Worm (Caenorhabditis elegans) whole organism, L3 larva: ENCODE results near the gene K01A11.1.
A peak's percentile ranks its signal among the peaks of the same experiment; 100 is the strongest.

Experiments used
- ama-1 ChIP-seq: fragments of 150-350 bp; optimal IDR thresholded peaks from 2 replicates; lab custom pipeline; 2018
- ceh-28 ChIP-seq: fragments of 150-350 bp; optimal IDR thresholded peaks from 2 replicates; lab custom pipeline; 2014; ENCODE audit warnings: missing biosample characterization, missing genetic modification reagents, missing genetic modification characterization
- ceh-82 ChIP-seq: fragments of 150-350 bp; optimal IDR thresholded peaks from 2 replicates; lab custom pipeline; 2014; ENCODE audit warnings: missing biosample characterization, missing genetic modification characterization
- ceh-9 ChIP-seq: sonication (generic microtip); optimal IDR thresholded peaks from 2 replicates; lab custom pipeline; 2018; ENCODE audit warnings: missing biosample characterization, missing genetic modification characterization
- egl-27 ChIP-seq: sonication (generic microtip); optimal IDR thresholded peaks from 4 replicates; lab custom pipeline; 2017; ENCODE audit warnings: missing biosample characterization, missing genetic modification reagents, missing genetic modification characterization
- elt-2 ChIP-seq: sonication (generic microtip); optimal IDR thresholded peaks from 2 replicates; lab custom pipeline; 2016; ENCODE audit warnings: missing genetic modification reagents, mild to moderate bottlenecking, missing genetic modification characterization, missing compliant biosample characterization
- elt-3 ChIP-seq, 3 experiments: fragments of 150-350 bp in 1 of 3; sonication (generic microtip) in 2 of 3; optimal IDR thresholded peaks; 2 replicates in 2 of 3; 4 replicates in 1 of 3; lab custom pipeline; 2014 to 2017; ENCODE audit warnings: missing biosample characterization in 3 of 3, missing genetic modification characterization in 3 of 3
- eor-1 ChIP-seq, 2 experiments: fragments of 150-350 bp; optimal IDR thresholded peaks; 2 replicates each; lab custom pipeline; 2014 to 2018; ENCODE audit warnings: missing biosample characterization in 2 of 2, missing genetic modification characterization in 2 of 2
- fkh-10 ChIP-seq: sonication (generic microtip); optimal IDR thresholded peaks from 2 replicates; lab custom pipeline; 2017; ENCODE audit warnings: missing biosample characterization, missing genetic modification reagents, missing genetic modification characterization
- fkh-2 ChIP-seq: fragments of 150-350 bp; optimal IDR thresholded peaks from 2 replicates; lab custom pipeline; 2014; ENCODE audit warnings: missing biosample characterization, missing genetic modification reagents, missing genetic modification characterization
- fos-1 ChIP-seq: fragments of 150-350 bp; optimal IDR thresholded peaks from 2 replicates; lab custom pipeline; 2014; ENCODE audit warnings: missing biosample characterization, missing genetic modification characterization
- hmg-11 ChIP-seq: sonication (generic microtip); optimal IDR thresholded peaks from 2 replicates; lab custom pipeline; 2016; ENCODE audit warnings: missing genetic modification characterization, missing compliant biosample characterization
- jun-1 ChIP-seq: fragments of 150-350 bp; optimal IDR thresholded peaks from 2 replicates; lab custom pipeline; 2014; ENCODE audit warnings: missing biosample characterization, missing genetic modification reagents, missing genetic modification characterization
- lin-15B ChIP-seq: fragments of 150-350 bp; optimal IDR thresholded peaks from 2 replicates; lab custom pipeline; 2014; ENCODE audit warnings: missing biosample characterization, missing genetic modification characterization
- lin-39 ChIP-seq: fragments of 150-350 bp; optimal IDR thresholded peaks from 2 replicates; lab custom pipeline; 2018; ENCODE audit warnings: missing biosample characterization, missing genetic modification reagents, missing genetic modification characterization
- nfya-1 ChIP-seq: sonication (generic microtip); optimal IDR thresholded peaks from 2 replicates; lab custom pipeline; 2017; ENCODE audit warnings: missing genetic modification characterization, mild to moderate bottlenecking, missing compliant biosample characterization, antibody characterized with exemption, moderate library complexity; ENCODE audit not compliant: insufficient read depth
- nhr-11 ChIP-seq: fragments of 150-350 bp; optimal IDR thresholded peaks from 2 replicates; lab custom pipeline; 2014; ENCODE audit warnings: missing biosample characterization, missing genetic modification characterization
- nhr-12 ChIP-seq: fragments of 150-350 bp; optimal IDR thresholded peaks from 2 replicates; lab custom pipeline; 2014; ENCODE audit warnings: missing biosample characterization, missing genetic modification characterization
- nhr-23 ChIP-seq: fragments of 150-350 bp; optimal IDR thresholded peaks from 2 replicates; lab custom pipeline; 2014; ENCODE audit warnings: missing biosample characterization, missing genetic modification reagents, missing genetic modification characterization
- nhr-237 ChIP-seq: fragments of 150-350 bp; optimal IDR thresholded peaks from 2 replicates; lab custom pipeline; 2014; ENCODE audit warnings: missing biosample characterization, missing genetic modification characterization
- nhr-25 ChIP-seq: sonication (generic microtip); optimal IDR thresholded peaks from 2 replicates; lab custom pipeline; 2017; ENCODE audit warnings: missing biosample characterization, missing genetic modification characterization
- nhr-28 ChIP-seq: fragments of 150-350 bp; optimal IDR thresholded peaks from 2 replicates; lab custom pipeline; 2014; ENCODE audit warnings: missing biosample characterization, missing genetic modification characterization
- nhr-43 ChIP-seq: sonication (generic microtip); optimal IDR thresholded peaks from 2 replicates; lab custom pipeline; 2016; ENCODE audit warnings: mild to moderate bottlenecking, missing genetic modification characterization, missing compliant biosample characterization; ENCODE audit not compliant: poor library complexity, severe bottlenecking
- nhr-67 ChIP-seq: fragments of 150-350 bp; optimal IDR thresholded peaks from 2 replicates; lab custom pipeline; 2014; ENCODE audit warnings: missing biosample characterization, missing genetic modification characterization
- nhr-76 ChIP-seq: fragments of 150-350 bp; sonication (generic microtip); optimal IDR thresholded peaks from 5 replicates; lab custom pipeline; 2014; ENCODE audit warnings: missing biosample characterization, missing genetic modification characterization
- pha-4 ChIP-seq: fragments of 150-350 bp; optimal IDR thresholded peaks from 2 replicates; lab custom pipeline; 2014; ENCODE audit warnings: missing biosample characterization, missing genetic modification reagents, missing genetic modification characterization
- sea-2 ChIP-seq: fragments of 150-350 bp; sonication (generic microtip); optimal IDR thresholded peaks from 4 replicates; lab custom pipeline; 2014; ENCODE audit warnings: missing biosample characterization, missing genetic modification reagents, missing genetic modification characterization
- skn-1 ChIP-seq: fragments of 150-350 bp; optimal IDR thresholded peaks from 2 replicates; lab custom pipeline; 2014; ENCODE audit warnings: missing biosample characterization, missing genetic modification characterization
- unc-62 ChIP-seq: fragments of 150-350 bp; sonication (generic microtip); optimal IDR thresholded peaks from 4 replicates; lab custom pipeline; 2014; ENCODE audit warnings: missing biosample characterization, missing genetic modification reagents, missing genetic modification characterization
- zag-1 ChIP-seq: fragments of 150-350 bp; optimal IDR thresholded peaks from 2 replicates; lab custom pipeline; 2014; ENCODE audit warnings: missing biosample characterization, missing genetic modification characterization
- ztf-11 ChIP-seq: fragments of 150-350 bp; optimal IDR thresholded peaks from 2 replicates; lab custom pipeline; 2014; ENCODE audit warnings: missing biosample characterization, missing genetic modification characterization
- ztf-4 ChIP-seq: fragments of 150-350 bp; optimal IDR thresholded peaks from 2 replicates; lab custom pipeline; 2014; ENCODE audit warnings: missing biosample characterization, missing genetic modification characterization

The K01A11.1 gene

DNA sequence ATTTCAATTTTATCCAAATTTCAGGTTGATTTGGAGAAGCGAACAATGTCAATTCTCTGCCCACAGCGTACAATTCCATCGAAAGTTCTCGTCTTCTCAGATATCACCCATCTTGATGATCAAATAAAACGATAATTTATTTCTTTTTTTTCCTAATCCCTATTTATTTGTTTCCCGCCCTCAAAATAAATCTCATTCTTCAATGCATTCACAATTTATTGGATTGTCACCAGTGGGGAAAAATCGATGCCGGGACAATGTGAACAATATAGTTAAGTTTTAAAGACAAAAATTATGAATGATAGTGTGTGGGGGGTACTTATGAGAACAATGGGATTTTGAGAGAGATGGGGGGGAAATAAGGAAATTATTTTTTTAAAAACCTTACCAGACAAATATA is 30.8 kb downstream of the K01A11.1 start:
- TF ChIP-seq ceh-9 (tag; lab: Kevin White, UChicago), result no peak
- TF ChIP-seq eor-1 (tag; optimal IDR thresholded peaks at IDR 0.05; lab: Kevin White, UChicago), result no peak

- TF ChIP-seq nhr-25 (tag; lab: Kevin White, UChicago) (no peak), egl-27 (tag; lab: Kevin White, UChicago) (no peak), nhr-28 (tag; lab: Kevin White, UChicago) (no peak), sea-2 (GFP tag; lab: Kevin White, UChicago) (no peak), unc-62 (no peak), nhr-43 (no peak), nhr-23 (tag; lab: Kevin White, UChicago) (no peak), ama-1 (no peak), ceh-82 (no peak), nhr-67 (no peak), elt-3 (tag; optimal IDR thresholded peaks at IDR 0.05; lab: Kevin White, UChicago) (no peak), fos-1 (tag; lab: Kevin White, UChicago) (no peak)
These were observed 32.8 kb downstream of the K01A11.1 start for ce11 chrIII:3398485-3398884.

DNA sequence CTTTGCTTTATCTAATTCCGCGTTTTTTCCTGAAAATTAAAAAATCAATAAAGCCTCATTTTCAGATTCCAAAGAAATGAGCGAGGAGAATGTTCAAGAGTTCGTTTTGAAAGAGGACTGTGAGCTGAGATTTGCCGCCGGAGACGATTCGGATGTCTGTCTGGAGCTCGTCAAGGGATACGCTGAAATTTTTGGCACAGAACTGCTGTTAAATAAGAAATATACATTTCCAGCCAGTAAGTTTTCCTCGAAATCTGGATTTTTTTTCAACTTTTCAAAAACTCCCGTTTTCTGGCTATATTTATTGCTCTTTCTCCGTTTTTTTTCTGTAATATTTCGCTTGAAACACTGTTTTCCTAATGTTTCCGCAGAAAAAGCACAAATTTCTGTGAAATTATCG is 33.6 kb downstream of the K01A11.1 start, which contains the start of gene clpf-1:
Gene clpf-1, plus strand, starts transcription at position 66 of the 400 bp plus-strand sequence.
- TF ChIP-seq ama-1, result peak; percentile 21
- TF ChIP-seq fos-1 (tag; lab: Kevin White, UChicago), result no peak
- no peak for TF ChIP-seq fkh-10 (GFP tag; lab: Kevin White, UChicago)
- TF ChIP-seq nhr-28 (tag; lab: Kevin White, UChicago), result no peak
- TF ChIP-seq zag-1 (tag; lab: Kevin White, UChicago), result no peak
- no peak for TF ChIP-seq elt-2 (tag; lab: Kevin White, UChicago)
- TF ChIP-seq, all 47 proteins: peak for 1

- TF ChIP-seq nhr-11 (tag; lab: Kevin White, UChicago) (no peak), lin-15B (peak; percentile 29), ztf-11 (no peak), ztf-4 (no peak), hmg-11 (tag; lab: Kevin White, UChicago) (peak; percentile 63), ceh-28 (tag; lab: Kevin White, UChicago) (peak; percentile 30), zag-1 (tag; lab: Kevin White, UChicago) (no peak), lin-39 (tag; lab: Kevin White, UChicago) (peak; percentile 31), nhr-43 (no peak), pha-4 (tag; lab: Kevin White, UChicago) (peak; percentile 22), elt-3 (tag; optimal IDR thresholded peaks at IDR 0.05; lab: Kevin White, UChicago) (no peak), fkh-2 (no peak), nfya-1 (tag; lab: Kevin White, UChicago) (peak; percentile 52), nhr-12 (tag; lab: Kevin White, UChicago) (no peak), skn-1 (tag; lab: Kevin White, UChicago) (no peak)
- TF ChIP-seq, all 47 proteins: peak for 6
These were observed 35.3 kb downstream of the K01A11.1 start, which contains the start of gene cri-3 for ce11 chrIII:3395874-3396467. TSS of gene cri-3 (plus strand) at chrIII:3396355.

DNA sequence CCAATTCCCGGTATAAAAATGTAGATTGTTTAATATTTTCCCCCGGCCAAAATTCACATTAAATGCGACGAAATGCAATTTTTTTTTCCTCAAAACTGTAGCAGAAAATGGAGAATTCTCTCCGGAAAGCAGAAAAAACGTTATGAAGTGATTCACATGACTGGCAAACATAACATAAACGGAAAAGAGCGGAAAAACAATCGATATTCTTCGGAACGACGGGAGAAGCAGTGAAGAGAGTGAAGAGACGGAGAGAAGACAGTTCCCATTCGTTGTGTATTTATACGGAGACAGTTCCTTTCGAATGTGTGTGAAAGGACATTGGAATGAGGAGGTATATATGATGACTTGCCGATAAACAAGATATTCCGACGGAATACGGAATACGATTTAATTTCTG is 36.2 kb downstream of the K01A11.1 start:
- no peak for TF ChIP-seq jun-1
- peak; percentile 6 for TF ChIP-seq ama-1
- peak; percentile 63 for TF ChIP-seq ceh-28 (tag; lab: Kevin White, UChicago)
- no peak for TF ChIP-seq zag-1 (tag; lab: Kevin White, UChicago)
- peak; percentile 31 for TF ChIP-seq nhr-23 (tag; lab: Kevin White, UChicago)
- TF ChIP-seq hmg-11 (tag; lab: Kevin White, UChicago), result no peak

ce11 chrIII:3393687-3394086 is 37.6 kb downstream of the K01A11.1 start, which contains the start of gene mlc-4:
TSS of gene mlc-4 (minus strand) at chrIII:3393787.
- TF ChIP-seq fkh-10 (GFP tag; lab: Kevin White, UChicago), result no peak
- no peak for TF ChIP-seq nhr-237 (tag; lab: Kevin White, UChicago)
- no peak for TF ChIP-seq nhr-76
